Worm (Caenorhabditis elegans) whole organism, L2 larva: ENCODE data around the gene gln-5.

Experiments
- F13H6.1 ChIP-seq: sonication (generic microtip); optimal IDR thresholded peaks from 2 replicates; lab custom pipeline; 2016; ENCODE audit warnings: missing genetic modification characterization, missing compliant biosample characterization
- ama-1 ChIP-seq: fragments of 150-350 bp; optimal IDR thresholded peaks from 2 replicates; lab custom pipeline; 2018; ENCODE audit warnings: inconsistent platforms
- dmd-4 ChIP-seq: sonication (generic microtip); optimal IDR thresholded peaks from 2 replicates; lab custom pipeline; 2017; ENCODE audit warnings: missing biosample characterization, missing genetic modification characterization
- egl-27 ChIP-seq: sonication (generic microtip); optimal IDR thresholded peaks from 3 replicates; lab custom pipeline; 2017; ENCODE audit warnings: missing biosample characterization, missing genetic modification reagents, missing genetic modification characterization
- lin-39 ChIP-seq: fragments of 150-350 bp; optimal IDR thresholded peaks from 2 replicates; lab custom pipeline; 2014; ENCODE audit warnings: missing biosample characterization, missing genetic modification reagents, missing genetic modification characterization
- nhr-11 ChIP-seq: fragments of 150-350 bp; optimal IDR thresholded peaks from 2 replicates; lab custom pipeline; 2014; ENCODE audit warnings: missing biosample characterization, missing genetic modification characterization
- skn-1 ChIP-seq: sonication (generic microtip); optimal IDR thresholded peaks from 2 replicates; lab custom pipeline; 2017; ENCODE audit warnings: missing biosample characterization, missing genetic modification characterization
- sma-3 ChIP-seq: sonication (generic microtip); optimal IDR thresholded peaks from 2 replicates; lab custom pipeline; 2016; ENCODE audit warnings: missing genetic modification reagents, missing genetic modification characterization, missing compliant biosample characterization
- snpc-4 ChIP-seq: fragments of 150-350 bp; optimal IDR thresholded peaks from 2 replicates; lab custom pipeline; 2014; ENCODE audit warnings: missing biosample characterization, missing genetic modification characterization
- unc-62 ChIP-seq: fragments of 150-350 bp; optimal IDR thresholded peaks from 2 replicates; lab custom pipeline; 2014; ENCODE audit warnings: missing biosample characterization, missing genetic modification reagents, missing genetic modification characterization
- zag-1 ChIP-seq: fragments of 150-350 bp; optimal IDR thresholded peaks from 2 replicates; lab custom pipeline; 2014; ENCODE audit warnings: missing biosample characterization, missing genetic modification characterization
- ztf-11 ChIP-seq: sonication (generic microtip); optimal IDR thresholded peaks from 2 replicates; lab custom pipeline; 2017; ENCODE audit warnings: missing biosample characterization, missing genetic modification characterization

ce11 chrIV:17265279-17265678 lies 8.2 kb downstream of the gln-5 start, which contains the start of gene str-187:
- TF ChIP-seq nhr-11 (tag; lab: Kevin White, UChicago), result no peak
- TF ChIP-seq ama-1, result no peak
- TF ChIP-seq snpc-4 (tag; lab: Kevin White, UChicago), result no peak
- no peak for TF ChIP-seq ztf-11 (tag; lab: Kevin White, UChicago)
- TF ChIP-seq unc-62, result no peak
- no peak for TF ChIP-seq sma-3 (GFP tag; lab: Kevin White, UChicago)
- no peak for TF ChIP-seq F13H6.1 (tag; lab: Kevin White, UChicago)
- TF ChIP-seq zag-1 (tag; lab: Kevin White, UChicago), result no peak
- TF ChIP-seq dmd-4 (tag; lab: Kevin White, UChicago), result no peak
- no peak for TF ChIP-seq skn-1 (tag; lab: Kevin White, UChicago)
- no peak for TF ChIP-seq egl-27 (tag; lab: Kevin White, UChicago)
- TF ChIP-seq lin-39 (tag; lab: Kevin White, UChicago), result no peak
